Fruit fly (Drosophila melanogaster): Measurements from ENCODE around the gene CG15337.

- TF ChIP-seq CG8478 (optimal IDR thresholded peaks at IDR 0.05) = no peak
- TF ChIP-seq CTCF (optimal IDR thresholded peaks at IDR 0.05) = peak in 1 of 2 experiments; percentile 10
Observed at dm6 chrX:8142067-8142462, 17.8 kb upstream of the CG15337 start, which contains the start of gene Smox.
